Fruit fly (Drosophila melanogaster): ENCODE measurements around the gene RanBP3.
A peak's percentile ranks its signal among the peaks of the same experiment; 100 is the strongest.

The RanBP3 gene

DNA sequence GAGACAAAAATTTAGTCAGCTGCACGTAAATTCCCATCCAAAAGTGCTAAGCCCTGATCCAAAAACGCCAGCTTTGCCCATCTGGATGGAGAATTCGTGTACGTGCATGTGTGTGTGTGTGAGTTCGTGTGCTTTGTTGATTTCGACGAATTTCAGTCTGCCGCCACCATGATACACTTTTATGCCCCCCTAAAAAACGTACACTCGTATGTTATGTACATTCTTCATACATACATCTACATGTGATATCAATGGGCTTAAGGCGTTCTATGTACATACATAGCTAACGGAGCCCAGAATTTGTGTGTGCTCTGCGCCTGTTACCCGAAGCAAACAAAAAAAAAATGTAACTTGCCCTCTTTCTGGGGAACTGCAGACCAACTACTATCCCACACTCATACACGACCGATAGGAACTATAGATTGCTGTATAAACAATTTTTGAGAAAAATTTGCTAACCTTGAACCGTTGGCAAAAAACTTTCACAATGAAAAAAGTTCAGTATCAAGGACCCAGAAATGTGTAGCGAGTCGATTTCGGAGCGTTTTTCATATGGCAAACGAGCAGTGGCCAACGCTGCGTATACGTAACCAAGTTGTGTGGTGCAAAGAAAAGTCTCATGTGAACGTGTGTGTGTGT is 26.8 kb downstream of the RanBP3 start (continued):
- TF ChIP-seq gfzf (GFP tag; optimal IDR thresholded peaks at IDR 0.05) (no peak), CG10979 (tag; optimal IDR thresholded peaks at IDR 0.05) (no peak), Chrac-16 (GFP tag; optimal IDR thresholded peaks at IDR 0.05) (no peak), CG11504 (tag; optimal IDR thresholded peaks at IDR 0.05) (no peak), seq (GFP tag; IDR thresholded peaks at IDR 0.05) (no peak), CG1602 (GFP tag; optimal IDR thresholded peaks at IDR 0.05) (no peak), CG4360 (GFP tag; IDR thresholded peaks at IDR 0.05) (no peak), CG16779 (GFP tag; IDR thresholded peaks at IDR 0.05) (no peak), esg (GFP tag; conservative IDR thresholded peaks at IDR 0.05) (no peak), CoRest (tag; optimal IDR thresholded peaks at IDR 0.05) (peak; percentile 20), en (GFP tag; optimal IDR thresholded peaks at IDR 0.05) (no peak), D19A (tag; optimal IDR thresholded peaks at IDR 0.05) (peak; percentile 38), CG15479 (GFP tag; optimal IDR thresholded peaks at IDR 0.05) (no peak), Vsx1 (GFP tag; optimal IDR thresholded peaks at IDR 0.05) (no peak), unpg (GFP tag; optimal IDR thresholded peaks at IDR 0.05) (no peak), slp2 (GFP tag; optimal IDR thresholded peaks at IDR 0.05) (no peak), MTF-1 (GFP tag; optimal IDR thresholded peaks at IDR 0.05; ENCODE audit: borderline replicate concordance) (no peak), HmgD (GFP tag; optimal IDR thresholded peaks at IDR 0.05) (no peak), gem (tag; optimal IDR thresholded peaks at IDR 0.05) (no peak), CrebB (tag; optimal IDR thresholded peaks at IDR 0.05) (peak; percentile 32), CG11247 (GFP tag; IDR thresholded peaks at IDR 0.05) (no peak; the same call in 1 of the 2 replicates), klu (GFP tag; IDR thresholded peaks at IDR 0.05) (no peak), sd (tag; optimal IDR thresholded peaks at IDR 0.05) (peak; percentile 61), Ets65A (GFP tag) (no peak), CG32767 (GFP tag; IDR thresholded peaks at IDR 0.05) (0 out of 2 replicates have a peak, but pooled peaks have one; percentile 14), Dref (GFP tag; IDR thresholded peaks at IDR 0.05) (no peak), CG2120 (GFP tag; optimal IDR thresholded peaks at IDR 0.05) (peak; percentile 33), Hmx (GFP tag; optimal IDR thresholded peaks at IDR 0.05) (no peak), CG12155 (GFP tag; optimal IDR thresholded peaks at IDR 0.05) (no peak), CG11695 (GFP tag; IDR thresholded peaks at IDR 0.05) (no peak), CG33557 (GFP tag; optimal IDR thresholded peaks at IDR 0.05) (no peak), CG1647 (GFP tag; optimal IDR thresholded peaks at IDR 0.05) (no peak), CG8290 (GFP tag; optimal IDR thresholded peaks at IDR 0.05) (no peak), CG8290 (tag; optimal IDR thresholded peaks at IDR 0.05) (peak in 1 of 2 experiments; percentile 65)

DNA sequence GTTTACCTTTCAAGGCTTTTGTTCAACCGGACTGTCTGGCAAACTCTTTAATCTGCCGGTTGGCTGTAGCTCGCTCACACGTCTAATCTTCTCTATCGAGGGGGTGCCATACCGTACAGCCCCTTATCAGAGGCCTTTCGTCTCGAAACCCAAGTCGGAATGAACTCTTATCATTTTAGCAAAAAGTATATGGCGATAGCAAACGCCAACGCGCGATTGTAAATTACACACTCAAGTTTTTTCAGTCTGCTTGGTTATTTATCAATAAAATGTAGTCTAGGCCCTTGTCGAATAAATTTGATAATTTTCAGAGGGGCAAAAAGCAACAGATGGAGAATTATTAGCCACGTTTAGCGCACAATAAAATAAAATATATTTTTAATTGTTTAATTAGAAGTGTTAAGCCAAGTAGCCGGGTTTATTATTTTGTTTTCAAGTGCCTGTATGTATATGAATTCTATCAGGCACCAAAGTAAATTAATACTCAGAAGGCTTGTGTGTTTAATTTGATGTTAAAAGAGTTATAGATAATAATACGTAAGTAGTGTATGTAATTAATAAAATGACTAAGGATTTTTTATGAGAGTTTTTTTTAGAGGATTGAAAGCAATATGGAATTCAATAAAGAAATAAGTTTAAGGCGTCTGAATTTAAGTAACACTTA is 27.7 kb downstream of the RanBP3 start:
- TF ChIP-seq CG15514 (GFP tag; optimal IDR thresholded peaks at IDR 0.05) (peak; percentile 2), lab (GFP tag; optimal IDR thresholded peaks at IDR 0.05) (peak; percentile 39), Hey (tag; optimal IDR thresholded peaks at IDR 0.05) (peak; percentile 94), CG4328 (GFP tag; optimal IDR thresholded peaks at IDR 0.05) (no peak), mirr (GFP tag; optimal IDR thresholded peaks at IDR 0.05) (peak; percentile 86), grn (GFP tag; optimal IDR thresholded peaks at IDR 0.05) (peak; percentile 73), gro (GFP tag; optimal IDR thresholded peaks at IDR 0.05) (peak; percentile 29), CG6813 (GFP tag; optimal IDR thresholded peaks at IDR 0.05) (peak; percentile 8), rib (GFP tag; IDR thresholded peaks at IDR 0.05) (peak; percentile 70; the same call in 1 of the 2 replicates), GATAe (GFP tag; conservative IDR thresholded peaks at IDR 0.05) (peak; percentile 87), CG15073 (GFP tag; optimal IDR thresholded peaks at IDR 0.05) (no peak), Hmr (GFP tag; optimal IDR thresholded peaks at IDR 0.05) (peak; percentile 23), Gsc (GFP tag; IDR thresholded peaks at IDR 0.05) (no peak), knrl (GFP tag; IDR thresholded peaks at IDR 0.05; ENCODE audit: partially characterized antibody) (no peak), CG14965 (GFP tag; optimal IDR thresholded peaks at IDR 0.05; ENCODE audit: borderline replicate concordance) (no peak), Vsx1 (GFP tag; optimal IDR thresholded peaks at IDR 0.05) (peak; percentile 30), CG3995 (GFP tag; optimal IDR thresholded peaks at IDR 0.05) (no peak), odd (GFP tag; optimal IDR thresholded peaks at IDR 0.05) (no peak)
